5 worm cellular contexts compared by ENCODE assay signal in the genomic region with DNA sequence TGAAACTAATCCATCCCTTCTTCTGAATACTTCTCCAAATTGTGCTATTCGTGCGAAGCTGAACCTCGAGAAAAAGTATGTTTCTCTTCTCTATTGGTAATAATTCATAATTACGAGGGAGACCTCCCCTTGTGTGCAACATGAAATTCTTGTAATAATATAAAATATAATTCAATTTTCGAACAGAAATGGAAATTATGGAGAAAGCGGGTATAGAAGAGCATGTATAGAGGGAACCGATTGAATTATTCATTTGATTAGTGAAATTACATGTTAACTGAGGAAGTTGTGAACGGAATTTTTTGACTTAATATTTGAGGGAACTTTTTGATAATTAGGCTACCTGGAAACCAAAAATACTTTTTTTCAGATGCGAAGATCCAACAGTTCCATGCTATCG.
TF ChIP-seq lines count a peak whose summit lies in the region.

No protein-coding gene starts in this region.

TF ChIP-seq in whole organism, L1 larva, 84 proteins besides CTCF, POLR2A, EP300 and RAD21:
- TF ChIP-seq ztf-11 (tag; optimal IDR thresholded peaks at IDR 0.05; lab: Kevin White, UChicago) = no peak
- peak; percentile 52 for TF ChIP-seq unc-86 (tag; optimal IDR thresholded peaks at IDR 0.05; lab: Kevin White, UChicago)
- TF ChIP-seq efl-1 (optimal IDR thresholded peaks at IDR 0.05; lab: Kevin White, UChicago) = no peak
- peak in 1 of 2 experiments; percentile 58 for TF ChIP-seq efl-1 (GFP tag; optimal IDR thresholded peaks at IDR 0.05 in 1 of 2; lab: Kevin White, UChicago)
- TF ChIP-seq nhr-76 (tag; optimal IDR thresholded peaks at IDR 0.05; lab: Kevin White, UChicago) = no peak
- TF ChIP-seq dsc-1 (tag; optimal IDR thresholded peaks at IDR 0.05; lab: Kevin White, UChicago) = no peak
- no peak for TF ChIP-seq skn-1 (tag; optimal IDR thresholded peaks at IDR 0.05; lab: Kevin White, UChicago)
- no peak for TF ChIP-seq mef-2 (tag; optimal IDR thresholded peaks at IDR 0.05; lab: Kevin White, UChicago)

TF ChIP-seq in whole organism, L3 larva, 47 proteins besides CTCF, POLR2A, EP300 and RAD21:
- TF ChIP-seq egl-5 (tag; optimal IDR thresholded peaks at IDR 0.05; lab: Kevin White, UChicago) = no peak
- peak; percentile 13 for TF ChIP-seq fkh-10 (GFP tag; optimal IDR thresholded peaks at IDR 0.05; lab: Kevin White, UChicago)
- no peak for TF ChIP-seq nhr-237 (tag; optimal IDR thresholded peaks at IDR 0.05; lab: Kevin White, UChicago)
- TF ChIP-seq unc-62 (GFP tag; optimal IDR thresholded peaks at IDR 0.05; lab: Kevin White, UChicago) = no peak
- TF ChIP-seq aly-2 (tag; optimal IDR thresholded peaks at IDR 0.05; lab: Kevin White, UChicago) = no peak
- TF ChIP-seq lin-39 (tag; optimal IDR thresholded peaks at IDR 0.05; lab: Kevin White, UChicago) = no peak
- TF ChIP-seq tbx-2 (tag; optimal IDR thresholded peaks at IDR 0.05; lab: Kevin White, UChicago) = no peak

TF ChIP-seq in whole organism, L4 larva, 104 proteins besides CTCF, POLR2A, EP300 and RAD21:
- TF ChIP-seq ceh-32 (tag; optimal IDR thresholded peaks at IDR 0.05; lab: Kevin White, UChicago; ENCODE audit: poor library complexity) (peak; percentile 6), gei-8 (GFP tag; optimal IDR thresholded peaks at IDR 0.05; lab: Kevin White, UChicago) (no peak), aly-2 (tag; optimal IDR thresholded peaks at IDR 0.05; lab: Kevin White, UChicago) (no peak)

TF ChIP-seq in whole organism, late embryonic, 69 proteins besides CTCF, POLR2A, EP300 and RAD21:
- TF ChIP-seq unc-42 (tag; optimal IDR thresholded peaks at IDR 0.05; lab: Kevin White, UChicago) = peak; percentile 91
- TF ChIP-seq rnt-1 (tag; optimal IDR thresholded peaks at IDR 0.05; lab: Kevin White, UChicago) = no peak
- TF ChIP-seq mec-3 (tag; optimal IDR thresholded peaks at IDR 0.05; lab: Kevin White, UChicago; ENCODE audit: borderline replicate concordance) = no peak

TF ChIP-seq in whole organism, mixed stage, embryonic, 35 proteins besides CTCF, POLR2A, EP300 and RAD21:
- TF ChIP-seq ztf-11 (tag; optimal IDR thresholded peaks at IDR 0.05; lab: Kevin White, UChicago) = no peak
- TF ChIP-seq ces-1 (GFP tag; optimal IDR thresholded peaks at IDR 0.05; lab: Kevin White, UChicago) = peak; percentile 99
- TF ChIP-seq nhr-2 (tag; optimal IDR thresholded peaks at IDR 0.05; lab: Kevin White, UChicago) = no peak
- TF ChIP-seq lsy-2 (tag; optimal IDR thresholded peaks at IDR 0.05; lab: Kevin White, UChicago) = no peak
